Worm (Caenorhabditis elegans): ENCODE data around the gene rps-12.

DNA sequence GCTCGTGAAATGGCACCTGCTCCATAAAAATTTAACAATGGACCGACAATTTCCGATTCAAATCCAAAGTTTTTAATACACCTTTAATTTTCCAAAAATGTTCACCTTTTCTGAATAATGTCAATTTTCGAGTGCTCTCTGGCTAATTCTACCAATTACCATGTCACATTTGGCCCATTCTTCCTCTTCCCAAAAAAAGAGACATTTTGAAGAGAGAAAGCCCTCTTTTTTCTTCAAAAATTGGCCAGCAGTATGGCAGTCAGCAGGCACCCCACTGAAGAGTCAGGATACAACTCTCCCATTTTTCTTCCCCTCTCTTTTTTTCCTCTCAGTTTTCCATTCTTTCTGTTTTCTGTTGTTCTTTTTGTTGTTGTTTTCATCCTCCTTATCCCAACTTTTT lies 44.6 kb upstream of the rps-12 start:
- TF ChIP-seq nhr-11 (tag; optimal IDR thresholded peaks at IDR 0.05) (no peak), nfya-1 (tag; optimal IDR thresholded peaks at IDR 0.05; ENCODE audit: insufficient read depth) (no peak), jun-1 (tag; optimal IDR thresholded peaks at IDR 0.05) (no peak), ztf-11 (tag; optimal IDR thresholded peaks at IDR 0.05) (no peak), nhr-237 (tag; optimal IDR thresholded peaks at IDR 0.05) (no peak)

All from whole organism, L3 larva.